Worm (Caenorhabditis elegans) whole organism, L1 larva: ENCODE measurements around the gene fbxa-95.

Source experiments
- ama-1 ChIP-seq: fragments of 150-350 bp; optimal IDR thresholded peaks from 2 replicates; lab custom pipeline; 2014
- grh-1 ChIP-seq: fragments of 200-800 bp; sonication (Bioruptor generic); IDR thresholded peaks from 2 replicates; pipeline ENCODE4 v1.3.6; 2022; ENCODE audit warnings: missing genetic modification reagents, missing genetic modification characterization, missing compliant biosample characterization
- irx-1 ChIP-seq: sonication (generic microtip); optimal IDR thresholded peaks from 2 replicates; lab custom pipeline; 2016; ENCODE audit warnings: missing genetic modification characterization, missing compliant biosample characterization
- nhr-28 ChIP-seq: fragments of 150-350 bp; optimal IDR thresholded peaks from 2 replicates; lab custom pipeline; 2014; ENCODE audit warnings: missing biosample characterization, missing genetic modification characterization
- nhr-90 ChIP-seq: sonication (generic microtip); optimal IDR thresholded peaks from 2 replicates; lab custom pipeline; 2016; ENCODE audit warnings: mild to moderate bottlenecking, missing genetic modification characterization, missing compliant biosample characterization; ENCODE audit not compliant: poor library complexity
- skn-1 ChIP-seq: fragments of 150-350 bp; optimal IDR thresholded peaks from 2 replicates; lab custom pipeline; 2014; ENCODE audit warnings: missing biosample characterization, missing genetic modification characterization
- snu-23 ChIP-seq: sonication (generic microtip); optimal IDR thresholded peaks from 2 replicates; lab custom pipeline; 2016; ENCODE audit warnings: missing genetic modification characterization, missing compliant biosample characterization
- tbx-2 ChIP-seq: sonication (generic microtip); optimal IDR thresholded peaks from 2 replicates; lab custom pipeline; 2016; ENCODE audit warnings: missing genetic modification characterization, missing compliant biosample characterization
- tlp-1 ChIP-seq: fragments of 150-350 bp; optimal IDR thresholded peaks from 2 replicates; lab custom pipeline; 2014; ENCODE audit warnings: missing biosample characterization, missing genetic modification characterization
- ztf-11 ChIP-seq, 2 experiments: sonication (generic microtip); optimal IDR thresholded peaks; 2 replicates each; lab custom pipeline; 2016 to 2017; ENCODE audit warnings: missing genetic modification characterization in 2 of 2, missing biosample characterization in 1 of 2, missing compliant biosample characterization in 1 of 2
- ztf-4 ChIP-seq: fragments of 150-350 bp; optimal IDR thresholded peaks from 2 replicates; lab custom pipeline; 2014; ENCODE audit warnings: missing biosample characterization, missing genetic modification characterization

Gene fbxa-95

ce11 chrV:15614534-15614933 is 43.3 kb downstream of the fbxa-95 start:
- no peak for TF ChIP-seq tlp-1 (tag; lab: Kevin White, UChicago)
- no peak for TF ChIP-seq irx-1 (tag; lab: Kevin White, UChicago)
- no peak for TF ChIP-seq ama-1
- no peak for TF ChIP-seq tbx-2 (tag; lab: Kevin White, UChicago)

ce11 chrV:15621518-15621917 is 50.2 kb downstream of the fbxa-95 start, which contains the start of gene C55A1.1:
TSS of gene C55A1.1 (plus strand) at chrV:15621818.
- TF ChIP-seq skn-1 (tag; lab: Kevin White, UChicago) (no peak), ztf-11 (tag; optimal IDR thresholded peaks at IDR 0.05; lab: Kevin White, UChicago) (no peak), snu-23 (no peak), grh-1 (GFP tag; lab: Robert Waterston, UW) (no peak), ztf-4 (tag; lab: Kevin White, UChicago) (no peak), nhr-90 (tag; lab: Kevin White, UChicago) (no peak), nhr-28 (tag; lab: Kevin White, UChicago) (no peak)
